Fruit fly (Drosophila melanogaster): ENCODE measurements around the gene Daao2.

dm6 chr2L:6787973-6788368 lies 14.8 kb upstream of the Daao2 start:
- TF ChIP-seq fd96Ca (GFP tag; IDR thresholded peaks at IDR 0.05) (peak; percentile 60; the same call in 2 of the 3 replicates), EcR (GFP tag; optimal IDR thresholded peaks at IDR 0.05) (no peak), CG17806 (tag; optimal IDR thresholded peaks at IDR 0.05) (peak; percentile 68), Snoo (tag; optimal IDR thresholded peaks at IDR 0.05) (no peak)

Measured in whole organism, pupa.